Worm (Caenorhabditis elegans) whole organism, L2 larva: ENCODE results near the gene srh-180.

Source experiments
- egl-27 ChIP-seq: sonication (generic microtip); optimal IDR thresholded peaks from 3 replicates; lab custom pipeline; 2017; ENCODE audit warnings: missing biosample characterization, missing genetic modification reagents, missing genetic modification characterization
- fos-1 ChIP-seq: fragments of 150-350 bp; optimal IDR thresholded peaks from 2 replicates; lab custom pipeline; 2014; ENCODE audit warnings: missing biosample characterization, missing genetic modification characterization
- peb-1 ChIP-seq: fragments of 150-350 bp; optimal IDR thresholded peaks from 2 replicates; lab custom pipeline; 2014; ENCODE audit warnings: missing biosample characterization, missing genetic modification characterization

DNA sequence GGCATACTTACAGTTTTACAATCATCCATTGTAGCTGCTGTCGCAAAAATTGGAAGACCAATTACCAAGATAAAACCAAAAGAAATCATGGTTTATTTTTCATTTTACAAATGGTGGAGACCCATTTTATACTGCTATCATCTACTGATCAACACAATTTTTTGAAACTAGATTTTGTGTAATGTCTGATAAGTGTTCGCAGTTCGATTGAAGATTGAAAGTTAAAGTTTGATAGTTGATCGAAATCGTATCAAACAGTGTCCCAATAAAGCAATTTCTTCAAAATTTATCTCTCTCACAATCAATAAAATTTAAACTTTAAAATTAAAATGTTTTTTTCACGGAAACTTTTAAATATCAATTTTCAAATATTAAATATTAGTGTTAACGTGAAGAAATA lies 46.2 kb upstream of the srh-180 start, which contains the start of gene T13F3.6:
- TF ChIP-seq fos-1 (tag; lab: Kevin White, UChicago) (no peak), egl-27 (tag; lab: Kevin White, UChicago) (no peak), peb-1 (tag; lab: Kevin White, UChicago) (no peak)
